Fruit fly (Drosophila melanogaster) whole organism, wandering third instar larva: ENCODE measurements around the gene Crg-1.

Source experiments
- CG32264 ChIP-seq: fragments of 200-800 bp; sonication (Bioruptor generic); optimal IDR thresholded peaks from 2 replicates; lab custom pipeline; 2016; ENCODE audit warnings: missing biosample characterization, missing genetic modification characterization
- CrebA ChIP-seq: fragments of 200-800 bp; sonication (Bioruptor generic); optimal IDR thresholded peaks from 2 replicates; lab custom pipeline; 2016; ENCODE audit warnings: missing biosample characterization, mild to moderate bottlenecking, missing genetic modification characterization, borderline replicate concordance
- Dfd ChIP-seq: fragments of >200 bp; optimal IDR thresholded peaks from 2 replicates; lab custom pipeline; 2017; ENCODE audit warnings: missing biosample characterization, missing genetic modification characterization
- Dif ChIP-seq: fragments of 200-275, 200-300 bp; sonication (Bioruptor generic); optimal IDR thresholded peaks from 2 replicates; lab custom pipeline; 2018; ENCODE audit warnings: missing biosample characterization, missing genetic modification characterization; ENCODE audit not compliant: partially characterized antibody
- HLH106 ChIP-seq: fragments of 200-800 bp; optimal IDR thresholded peaks from 3 replicates; lab custom pipeline; 2019; ENCODE audit warnings: missing biosample characterization, mild to moderate bottlenecking, missing genetic modification characterization, moderate library complexity
- Hr78 ChIP-seq: fragments of >200 bp; optimal IDR thresholded peaks from 2 replicates; lab custom pipeline; 2017; ENCODE audit warnings: missing biosample characterization, missing genetic modification characterization
- Hr83 ChIP-seq: fragments of 200-300 bp; sonication (Bioruptor generic); optimal IDR thresholded peaks from 2 replicates; lab custom pipeline; 2016; ENCODE audit warnings: missing biosample characterization, mild to moderate bottlenecking, missing genetic modification characterization, moderate library complexity; ENCODE audit not compliant: poor library complexity, severe bottlenecking
- Jra ChIP-seq: sonication (Bioruptor generic); optimal IDR thresholded peaks from 2 replicates; lab custom pipeline; 2016; ENCODE audit warnings: missing biosample characterization, missing genetic modification characterization
- Mio ChIP-seq: sonication (Bioruptor generic); optimal IDR thresholded peaks from 2 replicates; lab custom pipeline; 2016; ENCODE audit warnings: missing biosample characterization, missing genetic modification characterization
- Myc ChIP-seq: fragments of >200 bp; optimal IDR thresholded peaks from 2 replicates; lab custom pipeline; 2017
- N ChIP-seq: fragments of >200 bp; optimal IDR thresholded peaks from 2 replicates; lab custom pipeline; 2018; ENCODE audit warnings: missing biosample characterization, missing external identifiers, missing genetic modification characterization
- OdsH ChIP-seq: fragments of 200-800 bp; sonication (Bioruptor generic); optimal IDR thresholded peaks from 2 replicates; lab custom pipeline; 2016; ENCODE audit warnings: missing biosample characterization, mild to moderate bottlenecking, missing genetic modification characterization
- Rel ChIP-seq, 2 experiments: fragments of 200-800 bp; sonication (Bioruptor generic) in 1 of 2; optimal IDR thresholded peaks; 2 replicates in 1 of 2; 3 replicates in 1 of 2; lab custom pipeline; 2016 to 2019; ENCODE audit warnings: mild to moderate bottlenecking in 2 of 2, missing biosample characterization in 2 of 2, missing genetic modification characterization in 2 of 2, moderate library complexity in 1 of 2
- Sp1 ChIP-seq: fragments of 200-800 bp; sonication (Bioruptor generic); optimal IDR thresholded peaks from 3 replicates; lab custom pipeline; 2019; ENCODE audit warnings: missing biosample characterization, mild to moderate bottlenecking, missing genetic modification characterization, moderate library complexity
- Vsx2 ChIP-seq: fragments of 200-300, 225-300 bp; sonication (Bioruptor generic); optimal IDR thresholded peaks from 2 replicates; lab custom pipeline; 2018; ENCODE audit warnings: missing biosample characterization, missing genetic modification characterization; ENCODE audit not compliant: partially characterized antibody
- dl ChIP-seq, 2 experiments: fragments of 175-275, 200-275 bp in 1 of 2; fragments of 200-275 bp in 1 of 2; sonication (Bioruptor generic); optimal IDR thresholded peaks; lab custom pipeline; 2018; ENCODE audit warnings: mild to moderate bottlenecking in 2 of 2, missing biosample characterization in 2 of 2, missing genetic modification characterization in 2 of 2, moderate library complexity in 2 of 2; ENCODE audit not compliant: partially characterized antibody in 2 of 2, insufficient read depth in 1 of 2
- dsf ChIP-seq: sonication (Bioruptor generic); optimal IDR thresholded peaks from 2 replicates; lab custom pipeline; 2016; ENCODE audit warnings: missing biosample characterization, missing genetic modification characterization, borderline replicate concordance
- ey ChIP-seq: fragments of 200-800 bp; sonication (Bioruptor generic); optimal IDR thresholded peaks from 2 replicates; lab custom pipeline; 2016; ENCODE audit warnings: missing biosample characterization, missing genetic modification characterization
- foxo ChIP-seq, 2 experiments: fragments of 200-800 bp; sonication (Bioruptor generic); optimal IDR thresholded peaks; 2 replicates in 1 of 2; 3 replicates in 1 of 2; lab custom pipeline; 2016 to 2017; ENCODE audit warnings: missing biosample characterization in 2 of 2, missing genetic modification characterization in 2 of 2
- fru ChIP-seq: fragments of 200-800 bp; sonication (Bioruptor generic); optimal IDR thresholded peaks from 3 replicates; lab custom pipeline; 2016; ENCODE audit warnings: missing biosample characterization, mild to moderate bottlenecking, missing genetic modification characterization
- h ChIP-seq: fragments of 200-800 bp; sonication (Bioruptor generic); optimal IDR thresholded peaks from 3 replicates; lab custom pipeline; 2016; ENCODE audit warnings: missing biosample characterization, mild to moderate bottlenecking, missing genetic modification characterization
- lola ChIP-seq: fragments of >200 bp; optimal IDR thresholded peaks from 2 replicates; lab custom pipeline; 2017; ENCODE audit warnings: missing biosample characterization, missing genetic modification characterization
- rgr ChIP-seq: fragments of 200-800 bp; sonication (Bioruptor generic); optimal IDR thresholded peaks from 3 replicates; lab custom pipeline; 2016; ENCODE audit warnings: missing biosample characterization, mild to moderate bottlenecking, missing genetic modification characterization
- sv ChIP-seq: fragments of 200-800 bp; sonication (Bioruptor generic); optimal IDR thresholded peaks from 3 replicates; lab custom pipeline; 2016; ENCODE audit warnings: missing biosample characterization, missing genetic modification characterization
- tai ChIP-seq: sonication (Bioruptor generic); optimal IDR thresholded peaks from 2 replicates; lab custom pipeline; 2016; ENCODE audit warnings: missing biosample characterization, missing genetic modification characterization
- usp ChIP-seq: fragments of >200 bp; optimal IDR thresholded peaks from 2 replicates; lab custom pipeline; 2017; ENCODE audit warnings: missing biosample characterization, missing genetic modification characterization
- woc ChIP-seq: sonication (Bioruptor generic); optimal IDR thresholded peaks from 2 replicates; lab custom pipeline; 2016; ENCODE audit warnings: missing biosample characterization, mild to moderate bottlenecking, missing genetic modification characterization

Crg-1 gene

DNA sequence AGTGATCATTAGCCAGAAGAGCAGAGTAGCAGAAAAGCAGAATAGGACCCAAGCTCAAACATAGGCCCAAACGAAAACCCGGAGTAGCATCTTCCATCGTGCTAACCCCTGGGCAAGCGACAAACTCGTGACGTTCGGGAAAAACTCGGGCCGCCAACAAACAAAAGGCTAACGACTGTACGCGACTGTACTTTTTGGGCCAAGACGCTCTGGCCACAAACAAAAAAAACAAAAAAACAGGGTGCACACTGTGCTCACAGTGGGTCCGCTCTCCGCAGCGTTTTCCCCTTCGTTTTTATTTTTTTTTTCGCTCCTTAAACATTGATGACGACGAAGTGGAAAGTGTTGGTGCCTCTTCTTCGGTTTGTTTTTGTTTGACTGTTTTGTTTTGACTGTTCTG lies 49.9 kb downstream of the Crg-1 start:
- peak; percentile 50 for TF ChIP-seq Vsx2 (GFP tag; lab: Kevin White, UChicago)
- no peak for TF ChIP-seq Myc (lab: Kevin White, UChicago)

DNA sequence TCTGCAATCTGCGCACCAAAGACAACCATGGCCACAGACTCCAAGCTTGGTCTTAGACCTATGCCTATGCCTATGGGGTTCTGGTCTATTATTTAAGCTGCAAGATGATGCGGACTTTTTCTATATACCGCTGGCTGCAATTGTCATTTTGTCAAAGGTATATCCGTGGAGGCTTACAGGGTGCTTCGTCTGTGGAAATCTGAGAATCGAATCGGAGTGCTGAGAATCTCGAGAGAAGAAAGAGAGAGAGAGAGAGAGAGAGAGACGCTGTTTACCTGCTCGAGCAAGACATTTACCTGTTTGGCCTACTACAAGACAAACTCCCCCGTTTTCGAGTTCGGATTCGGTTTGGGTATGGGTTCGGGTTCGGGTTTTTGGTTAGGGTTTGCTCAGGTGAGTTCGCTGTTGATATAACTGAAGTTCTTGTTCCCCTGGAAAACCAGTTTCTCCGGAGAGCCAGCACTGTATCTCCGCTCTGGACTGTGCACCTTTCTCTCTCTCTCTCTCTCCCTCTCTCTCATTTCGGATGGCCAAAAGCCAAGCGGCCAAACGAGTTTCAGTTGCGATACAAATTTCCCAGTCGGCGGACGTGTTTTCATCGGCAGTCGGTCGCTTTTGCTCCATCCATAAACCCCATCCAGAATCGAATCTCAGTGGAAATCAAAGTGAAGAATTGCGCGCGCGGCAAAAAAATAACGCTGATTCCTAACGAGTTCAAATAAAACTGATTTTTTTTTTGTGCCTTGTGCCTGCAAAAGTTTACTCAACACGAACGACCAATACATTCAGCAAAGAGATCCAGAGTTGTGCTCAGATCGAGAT lies 52.5 kb downstream of the Crg-1 start:
- TF ChIP-seq rgr (peak; percentile 18), Dif (GFP tag; lab: Kevin White, UChicago) (peak; percentile 74), dl (GFP tag; optimal IDR thresholded peaks at IDR 0.05; lab: Kevin White, UChicago; ENCODE audit: insufficient read depth in 1 of 2, partially characterized antibody in 2 of 2) (peak; percentile 57 to 59), Myc (lab: Kevin White, UChicago) (no peak), tai (GFP tag; lab: Kevin White, UChicago) (no peak), lola (GFP tag; lab: Kevin White, UChicago) (no peak), Hr83 (GFP tag; lab: Kevin White, UChicago) (peak; percentile 58), fru (GFP tag; lab: Kevin White, UChicago) (no peak), Jra (GFP tag; lab: Kevin White, UChicago) (no peak), Vsx2 (GFP tag; lab: Kevin White, UChicago) (peak; percentile 91), HLH106 (tag; lab: Kevin White, UChicago) (no peak), foxo (GFP tag; optimal IDR thresholded peaks at IDR 0.05; lab: Kevin White, UChicago) (no peak), Sp1 (peak; percentile 20), usp (GFP tag; lab: Kevin White, UChicago) (no peak), h (peak; percentile 6), Dfd (no peak), Mio (GFP tag; lab: Kevin White, UChicago) (no peak), Rel (GFP tag; optimal IDR thresholded peaks at IDR 0.05; lab: Kevin White, UChicago) (peak; percentile 15), Rel (tag; optimal IDR thresholded peaks at IDR 0.05; lab: Kevin White, UChicago) (peak; percentile 40), dsf (GFP tag; lab: Kevin White, UChicago) (no peak), OdsH (GFP tag; lab: Kevin White, UChicago) (peak; percentile 32)

DNA sequence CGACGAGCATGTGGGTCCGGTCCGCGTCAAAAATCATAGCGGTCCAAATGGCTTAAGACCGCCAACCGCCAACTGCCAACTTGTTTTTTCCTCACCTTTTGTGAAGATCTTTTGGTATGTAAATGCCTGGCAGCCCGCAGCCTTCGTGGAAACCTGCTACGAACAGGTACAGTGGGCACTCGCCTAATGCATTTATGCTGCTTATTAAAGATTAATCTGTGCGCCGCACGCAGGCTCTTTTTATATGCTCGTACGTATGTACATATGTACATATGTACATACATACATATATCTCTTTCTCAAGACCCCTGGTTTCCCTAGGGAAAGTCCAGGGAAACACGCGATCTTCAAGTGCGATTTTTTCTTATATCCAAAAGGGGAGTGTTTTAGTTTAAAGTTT lies 53.4 kb downstream of the Crg-1 start:
- TF ChIP-seq Mio (GFP tag; lab: Kevin White, UChicago) (no peak), woc (GFP tag; lab: Kevin White, UChicago) (no peak), usp (GFP tag; lab: Kevin White, UChicago) (no peak), ey (GFP tag; lab: Kevin White, UChicago) (no peak), N (no peak), CG32264 (GFP tag; lab: Kevin White, UChicago) (no peak), CrebA (no peak), Hr78 (GFP tag; lab: Kevin White, UChicago) (no peak), sv (GFP tag; lab: Kevin White, UChicago) (no peak)
